Fruit fly (Drosophila melanogaster) whole organism, wandering third instar larva: Measurements from ENCODE around the gene CG10185.

Experiments
- CG32264 ChIP-seq: fragments of 200-800 bp; sonication (Bioruptor generic); optimal IDR thresholded peaks from 2 replicates; lab custom pipeline; 2016; ENCODE audit warnings: missing biosample characterization, missing genetic modification characterization
- Dif ChIP-seq: fragments of 200-275, 200-300 bp; sonication (Bioruptor generic); optimal IDR thresholded peaks from 2 replicates; lab custom pipeline; 2018; ENCODE audit warnings: missing biosample characterization, missing genetic modification characterization; ENCODE audit not compliant: partially characterized antibody
- Jra ChIP-seq: sonication (Bioruptor generic); optimal IDR thresholded peaks from 2 replicates; lab custom pipeline; 2016; ENCODE audit warnings: missing biosample characterization, missing genetic modification characterization
- OdsH ChIP-seq: fragments of 200-800 bp; sonication (Bioruptor generic); optimal IDR thresholded peaks from 2 replicates; lab custom pipeline; 2016; ENCODE audit warnings: missing biosample characterization, mild to moderate bottlenecking, missing genetic modification characterization
- Sp1 ChIP-seq: fragments of 200-800 bp; sonication (Bioruptor generic); optimal IDR thresholded peaks from 3 replicates; lab custom pipeline; 2019; ENCODE audit warnings: missing biosample characterization, mild to moderate bottlenecking, missing genetic modification characterization, moderate library complexity
- ey ChIP-seq: fragments of 200-800 bp; sonication (Bioruptor generic); optimal IDR thresholded peaks from 2 replicates; lab custom pipeline; 2016; ENCODE audit warnings: missing biosample characterization, missing genetic modification characterization
- fru ChIP-seq: fragments of 200-800 bp; sonication (Bioruptor generic); optimal IDR thresholded peaks from 3 replicates; lab custom pipeline; 2016; ENCODE audit warnings: missing biosample characterization, mild to moderate bottlenecking, missing genetic modification characterization
- lola ChIP-seq: fragments of >200 bp; optimal IDR thresholded peaks from 2 replicates; lab custom pipeline; 2017; ENCODE audit warnings: missing biosample characterization, missing genetic modification characterization
- psq ChIP-seq: fragments of 200-800 bp; sonication (Bioruptor generic); optimal IDR thresholded peaks from 3 replicates; lab custom pipeline; 2017; ENCODE audit warnings: missing biosample characterization, mild to moderate bottlenecking, missing genetic modification characterization, moderate library complexity
- sage ChIP-seq: fragments of 200-800 bp; sonication (Bioruptor generic); optimal IDR thresholded peaks from 2 replicates; lab custom pipeline; 2016; ENCODE audit warnings: missing biosample characterization, mild to moderate bottlenecking, missing genetic modification characterization
- usp ChIP-seq: fragments of >200 bp; optimal IDR thresholded peaks from 2 replicates; lab custom pipeline; 2017; ENCODE audit warnings: missing biosample characterization, missing genetic modification characterization

DNA sequence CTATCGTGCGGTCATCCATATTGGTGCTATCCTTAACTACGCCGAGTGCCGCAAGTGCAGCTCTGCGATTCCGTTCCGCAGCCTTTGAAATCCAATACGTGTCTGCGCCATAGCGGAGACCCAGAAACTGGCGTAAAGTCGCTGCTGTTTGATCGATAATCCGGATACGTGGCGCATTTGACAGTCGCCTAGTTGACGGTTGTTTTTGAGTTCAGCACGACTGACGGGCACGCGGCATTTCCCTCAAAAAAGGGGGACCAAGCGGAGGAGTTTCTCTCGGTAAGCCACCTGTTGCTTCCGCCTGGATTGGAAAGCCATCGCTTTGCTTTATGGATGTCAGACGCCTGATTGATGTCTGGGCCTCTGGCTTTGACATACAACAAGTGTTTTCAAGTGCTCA is at the start of gene CG10185:
- no peak for TF ChIP-seq ey (GFP tag; lab: Kevin White, UChicago)
- no peak for TF ChIP-seq psq (GFP tag; lab: Kevin White, UChicago)
- TF ChIP-seq usp (GFP tag; lab: Kevin White, UChicago): no peak
- TF ChIP-seq Jra (GFP tag; lab: Kevin White, UChicago): no peak
- TF ChIP-seq sage (GFP tag; lab: Kevin White, UChicago): no peak
- no peak for TF ChIP-seq lola (GFP tag; lab: Kevin White, UChicago)
- no peak for TF ChIP-seq Dif (GFP tag; lab: Kevin White, UChicago)
- TF ChIP-seq fru (GFP tag; lab: Kevin White, UChicago): no peak
- no peak for TF ChIP-seq CG32264 (GFP tag; lab: Kevin White, UChicago)
- TF ChIP-seq Sp1 (GFP tag; lab: Kevin White, UChicago): no peak
- TF ChIP-seq OdsH (GFP tag; lab: Kevin White, UChicago): no peak
